Fruit fly (Drosophila melanogaster): ENCODE results near the gene CG13014.

DNA sequence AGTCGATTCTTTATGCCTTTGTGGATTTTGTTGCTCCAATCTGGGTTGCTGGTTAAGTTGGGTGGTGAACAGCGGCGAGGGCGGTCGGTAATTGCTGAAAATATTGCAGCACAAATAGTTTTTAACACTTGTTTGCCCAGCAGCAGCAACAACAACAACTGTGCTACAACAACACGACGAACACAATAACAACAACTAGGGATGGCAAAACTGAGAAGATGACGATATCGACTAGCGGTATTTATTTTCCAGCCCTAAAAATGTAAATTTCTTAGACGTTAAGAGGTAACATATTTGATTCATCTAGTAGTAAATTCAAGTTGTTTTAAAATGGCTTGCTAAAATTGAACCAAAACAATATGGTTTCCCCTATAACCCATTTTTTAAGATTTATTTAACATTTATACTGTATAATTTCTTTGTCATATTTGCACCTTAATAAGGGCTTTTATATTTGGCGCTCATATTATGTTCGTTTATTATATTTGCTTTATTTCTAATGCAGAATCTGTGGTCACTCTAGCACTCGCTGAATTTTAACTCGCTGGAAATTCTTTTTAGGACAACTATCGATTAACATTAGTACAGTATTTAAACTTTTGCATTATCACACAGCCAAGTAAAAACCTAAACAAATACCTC lies 10.8 kb downstream of the CG13014 start:
- TF ChIP-seq usp (GFP tag; optimal IDR thresholded peaks at IDR 0.05) (no peak), psq (optimal IDR thresholded peaks at IDR 0.05) (no peak)
